Fruit fly (Drosophila melanogaster) whole organism, wandering third instar larva: ENCODE data around the gene U4-U6-60K.

Experiments used
- Myc ChIP-seq: fragments of >200 bp; optimal IDR thresholded peaks from 2 replicates; lab custom pipeline; 2017
- fru ChIP-seq: fragments of 200-800 bp; sonication (Bioruptor generic); optimal IDR thresholded peaks from 3 replicates; lab custom pipeline; 2016; ENCODE audit warnings: missing biosample characterization, mild to moderate bottlenecking, missing genetic modification characterization
- jim ChIP-seq: fragments of 175-275, 200-325 bp; sonication (Bioruptor generic); optimal IDR thresholded peaks from 2 replicates; lab custom pipeline; 2016; ENCODE audit warnings: missing biosample characterization, mild to moderate bottlenecking, missing genetic modification characterization
- lola ChIP-seq: fragments of >200 bp; optimal IDR thresholded peaks from 2 replicates; lab custom pipeline; 2017; ENCODE audit warnings: missing biosample characterization, missing genetic modification characterization
- pan ChIP-seq: fragments of >200 bp; optimal IDR thresholded peaks from 2 replicates; lab custom pipeline; 2017
- usp ChIP-seq: fragments of >200 bp; optimal IDR thresholded peaks from 2 replicates; lab custom pipeline; 2017; ENCODE audit warnings: missing biosample characterization, missing genetic modification characterization

DNA sequence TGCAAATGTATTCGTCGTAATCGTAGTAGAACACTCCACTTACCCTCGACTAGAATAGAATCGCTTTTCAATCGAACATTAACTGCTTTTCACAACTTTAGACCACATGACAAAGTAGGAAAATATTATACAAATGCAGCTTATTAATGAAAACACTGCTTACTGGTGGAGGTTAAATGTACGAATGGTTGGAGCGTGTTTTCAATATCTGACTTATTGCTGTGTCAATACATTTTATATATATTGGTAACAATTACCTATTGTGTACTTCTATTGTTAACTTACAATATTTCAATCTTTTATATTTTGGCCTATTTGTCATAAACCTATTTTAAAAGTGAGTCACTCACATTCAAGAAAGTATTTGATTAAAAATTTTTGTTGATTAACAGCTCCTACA lies 26.3 kb upstream of the U4-U6-60K start:
- TF ChIP-seq jim (GFP tag; lab: Kevin White, UChicago): no peak
- no peak for TF ChIP-seq pan (lab: Kevin White, UChicago)
- no peak for TF ChIP-seq fru (GFP tag; lab: Kevin White, UChicago)
- TF ChIP-seq usp (GFP tag; lab: Kevin White, UChicago): no peak
- TF ChIP-seq Myc: no peak
- no peak for TF ChIP-seq lola
